Worm (Caenorhabditis elegans) whole organism, young adult: ENCODE measurements around the gene C27H5.6.
A peak's percentile ranks its signal among the peaks of the same experiment; 100 is the strongest.

Source experiments
- C17E4.6 ChIP-seq: fragments of 200-800 bp; sonication (Bioruptor generic); IDR thresholded peaks from 2 replicates; pipeline ENCODE4 v1.3.6; 2022; ENCODE audit warnings: missing genetic modification reagents, missing genetic modification characterization, missing compliant biosample characterization
- D2030.7 ChIP-seq: fragments of 200-800 bp; sonication (Bioruptor generic); IDR thresholded peaks from 2 replicates; pipeline ENCODE4 v1.3.6; 2022; ENCODE audit warnings: missing genetic modification reagents, missing genetic modification characterization, missing compliant biosample characterization
- F10E7.11 ChIP-seq: sonication (generic microtip); optimal IDR thresholded peaks from 2 replicates; lab custom pipeline; 2017; ENCODE audit warnings: mild to moderate bottlenecking, missing genetic modification characterization, moderate library complexity, missing compliant biosample characterization
- F22D6.2 ChIP-seq: sonication (generic microtip); optimal IDR thresholded peaks from 2 replicates; lab custom pipeline; 2016; ENCODE audit warnings: mild to moderate bottlenecking, missing genetic modification characterization, missing compliant biosample characterization
- Y95B8A.8 ChIP-seq: fragments of 200-800 bp; sonication (Bioruptor generic); IDR thresholded peaks from 2 replicates; pipeline ENCODE4 v1.3.6; 2022; ENCODE audit warnings: missing genetic modification reagents, missing genetic modification characterization, missing compliant biosample characterization
- akir-1 ChIP-seq: fragments of 200-800 bp; sonication (Bioruptor generic); optimal IDR thresholded peaks from 2 replicates; lab custom pipeline; 2018; ENCODE audit warnings: mild to moderate bottlenecking, missing genetic modification characterization, moderate library complexity, missing compliant biosample characterization
- attf-3 ChIP-seq: fragments of 200-800 bp; sonication (Bioruptor generic); conservative IDR thresholded peaks from 2 replicates; pipeline ENCODE4 v1.3.6; 2022; ENCODE audit warnings: missing genetic modification reagents, missing genetic modification characterization, missing compliant biosample characterization
- bed-1 ChIP-seq: fragments of 200-800 bp; sonication (Bioruptor generic); IDR thresholded peaks from 2 replicates; pipeline ENCODE4 v1.3.6; 2022; ENCODE audit warnings: missing genetic modification reagents, missing genetic modification characterization, missing compliant biosample characterization
- bed-2 ChIP-seq: fragments of 200-800 bp; sonication (Bioruptor generic); IDR thresholded peaks from 2 replicates; pipeline ENCODE4 v1.3.6; 2022; ENCODE audit warnings: missing genetic modification reagents, missing genetic modification characterization, missing compliant biosample characterization
- ccch-3 ChIP-seq: fragments of 200-800 bp; sonication (Bioruptor generic); optimal IDR thresholded peaks from 2 replicates; lab custom pipeline; 2018; ENCODE audit warnings: mild to moderate bottlenecking, missing genetic modification characterization, missing compliant biosample characterization
- cebp-1 ChIP-seq, 2 experiments: fragments of 200-800 bp in 1 of 2; sonication (Bioruptor generic) in 1 of 2; sonication (generic microtip) in 1 of 2; IDR thresholded peaks in 1 of 2; optimal IDR thresholded peaks in 1 of 2; 2 replicates each; pipeline versions ENCODE4 v1.3.6 to Lab custom; 2017 to 2022; ENCODE audit warnings: missing compliant biosample characterization in 2 of 2, missing genetic modification characterization in 2 of 2, mild to moderate bottlenecking in 1 of 2, missing genetic modification reagents in 1 of 2, moderate library complexity in 1 of 2
- ceh-79 ChIP-seq: sonication (generic microtip); optimal IDR thresholded peaks from 2 replicates; lab custom pipeline; 2017; ENCODE audit warnings: mild to moderate bottlenecking, missing genetic modification characterization, missing compliant biosample characterization
- egrh-3 ChIP-seq: fragments of 200-800 bp; sonication (Bioruptor generic); IDR thresholded peaks from 2 replicates; pipeline ENCODE4 v1.3.6; 2022; ENCODE audit warnings: missing genetic modification reagents, missing genetic modification characterization, missing compliant biosample characterization
- ekl-4 ChIP-seq: fragments of 200-800 bp; sonication (Bioruptor generic); IDR thresholded peaks from 2 replicates; pipeline ENCODE4 v1.3.6; 2022; ENCODE audit warnings: missing genetic modification reagents, missing genetic modification characterization, missing compliant biosample characterization
- ets-4 ChIP-seq: fragments of 200-800 bp; sonication (Bioruptor generic); optimal IDR thresholded peaks from 2 replicates; lab custom pipeline; 2018; ENCODE audit warnings: mild to moderate bottlenecking, missing genetic modification characterization, missing compliant biosample characterization
- fkh-3 ChIP-seq: sonication (generic microtip); optimal IDR thresholded peaks from 2 replicates; lab custom pipeline; 2016; ENCODE audit warnings: mild to moderate bottlenecking, missing genetic modification characterization, missing compliant biosample characterization
- gei-17 ChIP-seq: fragments of 200-800 bp; sonication (Bioruptor generic); optimal IDR thresholded peaks from 2 replicates; lab custom pipeline; 2018; ENCODE audit warnings: mild to moderate bottlenecking, missing genetic modification characterization, missing compliant biosample characterization
- him-1 ChIP-seq: sonication (generic microtip); optimal IDR thresholded peaks from 2 replicates; lab custom pipeline; 2016; ENCODE audit warnings: missing genotype, missing genetic modification reagents, missing genetic modification characterization, missing compliant biosample characterization
- hlh-12 ChIP-seq: sonication (generic microtip); optimal IDR thresholded peaks from 2 replicates; lab custom pipeline; 2016; ENCODE audit warnings: missing genetic modification characterization, missing compliant biosample characterization
- hmg-1.2 ChIP-seq: fragments of 200-800 bp; sonication (Bioruptor generic); IDR thresholded peaks from 2 replicates; pipeline ENCODE4 v1.3.6; 2022; ENCODE audit warnings: missing genetic modification reagents, missing genetic modification characterization, missing compliant biosample characterization
- hmg-20 ChIP-seq: fragments of 200-800 bp; sonication (Bioruptor generic); IDR thresholded peaks from 2 replicates; pipeline ENCODE4 v1.3.6; 2022; ENCODE audit warnings: missing genetic modification reagents, missing genetic modification characterization, missing compliant biosample characterization
- hrde-1 ChIP-seq: sonication (generic microtip); optimal IDR thresholded peaks from 2 replicates; lab custom pipeline; 2016; ENCODE audit warnings: missing genetic modification characterization, mild to moderate bottlenecking, missing compliant biosample characterization, moderate library complexity, missing genotype, missing genetic modification reagents, borderline replicate concordance
- hsf-1 ChIP-seq: fragments of 200-800 bp; sonication (Bioruptor generic); IDR thresholded peaks from 2 replicates; pipeline ENCODE4 v1.3.6; 2022; ENCODE audit warnings: missing genetic modification reagents, missing genetic modification characterization, missing compliant biosample characterization
- lag-1 ChIP-seq: fragments of 200-800 bp; sonication (Bioruptor generic); IDR thresholded peaks from 2 replicates; pipeline ENCODE4 v1.3.6; 2022; ENCODE audit warnings: missing genetic modification reagents, missing genetic modification characterization, missing compliant biosample characterization
- let-607 ChIP-seq, 2 experiments: fragments of 200-800 bp in 1 of 2; sonication (Bioruptor generic) in 1 of 2; sonication (generic microtip) in 1 of 2; optimal IDR thresholded peaks; 2 replicates each; lab custom pipeline; 2016 to 2018; ENCODE audit warnings: mild to moderate bottlenecking in 2 of 2, missing compliant biosample characterization in 2 of 2, missing genetic modification characterization in 2 of 2, moderate library complexity in 2 of 2, missing genotype in 1 of 2
- lin-40 ChIP-seq: sonication (generic microtip); optimal IDR thresholded peaks from 2 replicates; lab custom pipeline; 2016; ENCODE audit warnings: missing genetic modification characterization, mild to moderate bottlenecking, missing compliant biosample characterization, missing genotype, missing genetic modification reagents
- lin-54 ChIP-seq: fragments of 200-800 bp; sonication (Bioruptor generic); optimal IDR thresholded peaks from 2 replicates; lab custom pipeline; 2018; ENCODE audit warnings: mild to moderate bottlenecking, missing genetic modification characterization, missing compliant biosample characterization
- lsy-27 ChIP-seq: sonication (generic microtip); optimal IDR thresholded peaks from 2 replicates; lab custom pipeline; 2017; ENCODE audit warnings: missing genetic modification characterization, mild to moderate bottlenecking, missing compliant biosample characterization, antibody characterized with exemption, missing genotype, borderline replicate concordance; ENCODE audit not compliant: insufficient read depth
- madf-10 ChIP-seq: sonication (generic microtip); optimal IDR thresholded peaks from 2 replicates; lab custom pipeline; 2016; ENCODE audit warnings: mild to moderate bottlenecking, missing genetic modification characterization, missing compliant biosample characterization
- madf-6 ChIP-seq: fragments of 200-800 bp; sonication (Bioruptor generic); IDR thresholded peaks from 2 replicates; pipeline ENCODE4 v1.3.6; 2022; ENCODE audit warnings: missing genetic modification reagents, missing genetic modification characterization, missing compliant biosample characterization
- mxl-1 ChIP-seq: sonication (generic microtip); optimal IDR thresholded peaks from 2 replicates; lab custom pipeline; 2016; ENCODE audit warnings: missing genetic modification characterization, missing compliant biosample characterization
- nfya-1 ChIP-seq: sonication (generic microtip); optimal IDR thresholded peaks from 2 replicates; lab custom pipeline; 2017; ENCODE audit warnings: antibody characterized with exemption, missing compliant biosample characterization, missing genetic modification characterization, borderline replicate concordance; ENCODE audit not compliant: insufficient read depth
- nhr-120 ChIP-seq: fragments of 200-800 bp; sonication (Bioruptor generic); IDR thresholded peaks from 2 replicates; pipeline ENCODE4 v1.3.6; 2022; ENCODE audit warnings: missing genetic modification characterization, missing compliant biosample characterization
- nhr-27 ChIP-seq: fragments of 200-800 bp; sonication (Bioruptor generic); optimal IDR thresholded peaks from 2 replicates; lab custom pipeline; 2018; ENCODE audit warnings: mild to moderate bottlenecking, missing genetic modification characterization, moderate library complexity, missing compliant biosample characterization
- nhr-80 ChIP-seq: sonication (generic microtip); optimal IDR thresholded peaks from 2 replicates; lab custom pipeline; 2016; ENCODE audit warnings: missing genetic modification characterization, missing compliant biosample characterization
- pha-4 ChIP-seq: fragments of 150-350 bp; sonication (generic microtip); optimal IDR thresholded peaks from 2 replicates; lab custom pipeline; 2014; ENCODE audit warnings: missing biosample characterization, missing genetic modification reagents, missing genetic modification characterization
- rpc-1 ChIP-seq, 2 experiments: fragments of 150-350 bp in 1 of 2; sonication (generic microtip) in 1 of 2; optimal IDR thresholded peaks; 2 replicates each; lab custom pipeline; 2014 to 2018; ENCODE audit warnings: missing biosample characterization in 1 of 2, missing genetic modification characterization in 1 of 2, missing genetic modification reagents in 1 of 2, missing genotype in 1 of 2
- sdz-38 ChIP-seq: sonication (generic microtip); optimal IDR thresholded peaks from 2 replicates; lab custom pipeline; 2016; ENCODE audit warnings: missing genotype, missing genetic modification characterization, missing compliant biosample characterization
- snpc-1.1 ChIP-seq: sonication (generic microtip); optimal IDR thresholded peaks from 2 replicates; lab custom pipeline; 2017; ENCODE audit warnings: missing genetic modification characterization, mild to moderate bottlenecking, missing compliant biosample characterization, antibody characterized with exemption, moderate library complexity, missing genotype, missing genetic modification reagents; ENCODE audit not compliant: insufficient read depth
- tbp1 ChIP-seq: fragments of 200-800 bp; sonication (Bioruptor generic); optimal IDR thresholded peaks from 2 replicates; lab custom pipeline; 2018; ENCODE audit warnings: mild to moderate bottlenecking, missing genetic modification characterization, missing compliant biosample characterization
- tbx-9 ChIP-seq: sonication (generic microtip); optimal IDR thresholded peaks from 2 replicates; lab custom pipeline; 2016; ENCODE audit warnings: borderline replicate concordance, missing genetic modification characterization, inconsistent platforms, missing compliant biosample characterization
- tlf-1 ChIP-seq: fragments of 200-800 bp; sonication (Bioruptor generic); optimal IDR thresholded peaks from 2 replicates; lab custom pipeline; 2018; ENCODE audit warnings: mild to moderate bottlenecking, missing genetic modification characterization, missing compliant biosample characterization
- zfh-2 ChIP-seq: fragments of 200-800 bp; sonication (Bioruptor generic); conservative IDR thresholded peaks from 2 replicates; pipeline ENCODE4 v1.3.6; 2022; ENCODE audit warnings: missing genetic modification reagents, missing genetic modification characterization, missing compliant biosample characterization
- ztf-22 ChIP-seq: fragments of 200-800 bp; sonication (Bioruptor generic); optimal IDR thresholded peaks from 2 replicates; lab custom pipeline; 2018; ENCODE audit warnings: mild to moderate bottlenecking, missing genetic modification characterization, moderate library complexity, missing compliant biosample characterization
- ztf-26 ChIP-seq: sonication (generic microtip); optimal IDR thresholded peaks from 2 replicates; lab custom pipeline; 2017; ENCODE audit warnings: missing genetic modification characterization, missing compliant biosample characterization
- ztf-28 ChIP-seq: fragments of 200-800 bp; sonication (Bioruptor generic); IDR thresholded peaks from 2 replicates; pipeline ENCODE4 v1.3.6; 2022; ENCODE audit warnings: missing genetic modification reagents, missing genetic modification characterization, missing compliant biosample characterization

C27H5.6 gene

ce11 chrII:7200051-7200599 lies 13.1 kb upstream of the C27H5.6 start, which contains the start of gene pcrg-1 (continued):
- TF ChIP-seq egrh-3 (GFP tag; lab: Robert Waterston, UW) (peak; percentile 58; the same call in 1 of the 2 replicates), cebp-1 (GFP tag; IDR thresholded peaks at IDR 0.05; lab: Robert Waterston, UW) (peak; percentile 22; the same call in 1 of the 2 replicates), cebp-1 (tag; optimal IDR thresholded peaks at IDR 0.05; lab: Kevin White, UChicago) (no peak), tlf-1 (peak; percentile 82), hsf-1 (peak; percentile 65), hrde-1 (peak; percentile 30), C17E4.6 (GFP tag; lab: Robert Waterston, UW) (peak; percentile 77), him-1 (tag; lab: Kevin White, UChicago) (peak; percentile 63), nhr-120 (GFP tag; lab: Robert Waterston, UW) (0 out of 2 replicates have a peak, but pooled peaks have one; percentile 35), zfh-2 (GFP tag; lab: Robert Waterston, UW) (no peak), rpc-1 (optimal IDR thresholded peaks at IDR 0.05; lab: Kevin White, UChicago) (peak; percentile 87), rpc-1 (tag; optimal IDR thresholded peaks at IDR 0.05; lab: Kevin White, UChicago) (peak; percentile 84), tbx-9 (tag; lab: Kevin White, UChicago) (no peak), gei-17 (GFP tag; lab: Kevin White, UChicago) (no peak), bed-2 (GFP tag; lab: Robert Waterston, UW) (peak; percentile 75; the same call in 1 of the 2 replicates), ztf-22 (peak; percentile 52), hmg-1.2 (GFP tag; lab: Robert Waterston, UW) (peak; percentile 92), ccch-3 (no peak), nhr-27 (tag; lab: Kevin White, UChicago) (peak; percentile 61), lsy-27 (tag; lab: Kevin White, UChicago) (peak; percentile 50), mxl-1 (tag; lab: Kevin White, UChicago) (peak; percentile 80), nfya-1 (tag; lab: Kevin White, UChicago) (no peak), fkh-3 (tag; lab: Kevin White, UChicago) (peak; percentile 68), lin-54 (GFP tag; lab: Kevin White, UChicago) (peak; percentile 76), let-607 (tag; optimal IDR thresholded peaks at IDR 0.05; lab: Kevin White, UChicago) (peak; percentile 40 to 43), ztf-26 (peak; percentile 71), pha-4 (tag; lab: Kevin White, UChicago) (no peak), sdz-38 (tag; lab: Kevin White, UChicago) (peak; percentile 28), ztf-28 (GFP tag; lab: Robert Waterston, UW) (no peak), F22D6.2 (peak; percentile 58), hlh-12 (tag; lab: Kevin White, UChicago) (peak; percentile 11), madf-6 (GFP tag; lab: Robert Waterston, UW) (peak; percentile 81), Y95B8A.8 (GFP tag; lab: Robert Waterston, UW) (peak; percentile 51; the same call in 1 of the 2 replicates), snpc-1.1 (tag; lab: Kevin White, UChicago) (peak; percentile 95), tbp1 (peak; percentile 87), nhr-80 (peak; percentile 45), bed-1 (GFP tag; lab: Robert Waterston, UW) (peak; percentile 80; the same call in 1 of the 2 replicates), D2030.7 (peak; percentile 78), ets-4 (GFP tag; lab: Kevin White, UChicago) (peak; percentile 73), madf-10 (tag; lab: Kevin White, UChicago) (peak; percentile 59), lin-40 (tag; lab: Kevin White, UChicago) (peak; percentile 76), ceh-79 (tag; lab: Kevin White, UChicago) (peak; percentile 89), F10E7.11 (tag; lab: Kevin White, UChicago) (peak; percentile 4), lag-1 (GFP tag; lab: Robert Waterston, UW) (no peak), akir-1 (GFP tag; lab: Kevin White, UChicago) (peak; percentile 36), ekl-4 (GFP tag; lab: Robert Waterston, UW) (peak; percentile 83), hmg-20 (GFP tag; lab: Robert Waterston, UW) (peak; percentile 61; the same call in 1 of the 2 replicates), attf-3 (GFP tag; lab: Robert Waterston, UW) (peak; percentile 64)
